Fruit fly (Drosophila melanogaster): Measurements from ENCODE around the gene CG18249.

CG18249 gene

dm6 chr3R:8171489-8172161, 48.3 kb upstream of the CG18249 start (continued):
- TF ChIP-seq CG16779 (GFP tag; IDR thresholded peaks at IDR 0.05): no peak
- TF ChIP-seq pb (GFP tag; optimal IDR thresholded peaks at IDR 0.05): no peak
- TF ChIP-seq Pdp1 (GFP tag; optimal IDR thresholded peaks at IDR 0.05): peak in 1 of 2 experiments; percentile 38
- peak; percentile 8 for TF ChIP-seq Mad (GFP tag; optimal IDR thresholded peaks at IDR 0.05)
- TF ChIP-seq Asciz (GFP tag; optimal IDR thresholded peaks at IDR 0.05): peak; percentile 55
- peak; percentile 87 for TF ChIP-seq Med (GFP tag)
- no peak for TF ChIP-seq CG18764 (GFP tag; optimal IDR thresholded peaks at IDR 0.05)
- no peak for TF ChIP-seq CG9876 (GFP tag; optimal IDR thresholded peaks at IDR 0.05)
- TF ChIP-seq sc (optimal IDR thresholded peaks at IDR 0.05): no peak
- peak; percentile 19 for TF ChIP-seq sc (GFP tag; optimal IDR thresholded peaks at IDR 0.05)
- no peak for TF ChIP-seq CG10543 (GFP tag; optimal IDR thresholded peaks at IDR 0.05)
- no peak for TF ChIP-seq CG42726 (GFP tag; IDR thresholded peaks at IDR 0.05; ENCODE audit: partially characterized antibody)
- TF ChIP-seq nau (GFP tag; optimal IDR thresholded peaks at IDR 0.05): no peak
- TF ChIP-seq CG7556 (GFP tag; optimal IDR thresholded peaks at IDR 0.05): no peak
- peak; percentile 27; the same call in 1 of the 2 replicates for TF ChIP-seq stc (GFP tag; IDR thresholded peaks at IDR 0.05)
- peak; percentile 49 for TF ChIP-seq CG10959 (GFP tag; IDR thresholded peaks at IDR 0.05)
- TF ChIP-seq twi (tag; optimal IDR thresholded peaks at IDR 0.05): no peak
- no peak for TF ChIP-seq usp (GFP tag; optimal IDR thresholded peaks at IDR 0.05)
- TF ChIP-seq br (optimal IDR thresholded peaks at IDR 0.05): no peak
- no peak for TF ChIP-seq Hey (tag; optimal IDR thresholded peaks at IDR 0.05)
- TF ChIP-seq HmgZ (tag; optimal IDR thresholded peaks at IDR 0.05): no peak
- TF ChIP-seq E2f2 (GFP tag; IDR thresholded peaks at IDR 0.05): peak; percentile 18; the same call in 1 of the 2 replicates
- TF ChIP-seq p53 (GFP tag; optimal IDR thresholded peaks at IDR 0.05): no peak
- no peak for TF ChIP-seq crol (GFP tag; IDR thresholded peaks at IDR 0.05)
- TF ChIP-seq pfk (GFP tag; optimal IDR thresholded peaks at IDR 0.05): no peak
- peak; percentile 36 for TF ChIP-seq CG16815 (GFP tag; optimal IDR thresholded peaks at IDR 0.05)
- peak; percentile 41; the same call in 1 of the 2 replicates for TF ChIP-seq CG14441 (GFP tag; IDR thresholded peaks at IDR 0.05)
- peak; percentile 20 for TF ChIP-seq Hsf (GFP tag; optimal IDR thresholded peaks at IDR 0.05)
- peak; percentile 69 for TF ChIP-seq dmrt99B (tag; optimal IDR thresholded peaks at IDR 0.05)
- no peak for TF ChIP-seq Doc3 (GFP tag; IDR thresholded peaks at IDR 0.05; ENCODE audit: partially characterized antibody)
- no peak for TF ChIP-seq Ravus (GFP tag; IDR thresholded peaks at IDR 0.05)
- TF ChIP-seq da (GFP tag; optimal IDR thresholded peaks at IDR 0.05): no peak
- peak; percentile 42 for TF ChIP-seq CG4424 (GFP tag; optimal IDR thresholded peaks at IDR 0.05)
- no peak for TF ChIP-seq pros (GFP tag; optimal IDR thresholded peaks at IDR 0.05)
- TF ChIP-seq slou (GFP tag; optimal IDR thresholded peaks at IDR 0.05): no peak
- no peak for TF ChIP-seq fru (optimal IDR thresholded peaks at IDR 0.05)
- peak; percentile 71 for TF ChIP-seq ci (GFP tag; IDR thresholded peaks at IDR 0.05)
- peak; percentile 44; the same call in 1 of the 3 replicates for TF ChIP-seq zfh1 (GFP tag; IDR thresholded peaks at IDR 0.05)
- no peak for TF ChIP-seq CG14667 (GFP tag; IDR thresholded peaks at IDR 0.05)
- no peak for TF ChIP-seq pita (GFP tag; optimal IDR thresholded peaks at IDR 0.05)
- TF ChIP-seq Sox100B (GFP tag; optimal IDR thresholded peaks at IDR 0.05): peak; percentile 33
- no peak for TF ChIP-seq PHDP (tag; optimal IDR thresholded peaks at IDR 0.05)
- no peak for TF ChIP-seq CG11247 (GFP tag; IDR thresholded peaks at IDR 0.05)
- TF ChIP-seq CG13287 (GFP tag; IDR thresholded peaks at IDR 0.05; ENCODE audit: partially characterized antibody): no peak
- no peak for TF ChIP-seq HHEX (GFP tag; optimal IDR thresholded peaks at IDR 0.05)
- TF ChIP-seq Lhr (GFP tag; optimal IDR thresholded peaks at IDR 0.05): no peak
- no peak for TF ChIP-seq CG6654 (GFP tag; optimal IDR thresholded peaks at IDR 0.05)
- no peak for TF ChIP-seq Taf1 (GFP tag; IDR thresholded peaks at IDR 0.05)
- TF ChIP-seq NfI (GFP tag; optimal IDR thresholded peaks at IDR 0.05): no peak
- TF ChIP-seq CG9437 (GFP tag; optimal IDR thresholded peaks at IDR 0.05): no peak
- peak in 1 of 2 experiments; percentile 50 for TF ChIP-seq chif (GFP tag; optimal IDR thresholded peaks at IDR 0.05)
